2 fruit fly cellular contexts compared by ENCODE assay signal in genomic region chr2L:17163344-17163743, dm6.
A peak's percentile ranks its signal among the peaks of the same experiment; 100 is the strongest.
TF ChIP-seq lines count a peak whose summit lies in the region.

No protein-coding gene starts in this region.

- peak; percentile 64 to 73 for TF ChIP-seq CTCF in S2 (optimal IDR thresholded peaks at IDR 0.05; lab: Kevin White, UChicago)
- TF ChIP-seq CTCF in whole organism, embryonic (GFP tag; optimal IDR thresholded peaks at IDR 0.05; lab: Kevin White, UChicago) = peak; percentile 54

TF ChIP-seq in whole organism, embryonic, 481 proteins besides CTCF, POLR2A, EP300 and RAD21:
- TF ChIP-seq ERR (GFP tag; optimal IDR thresholded peaks at IDR 0.05; lab: Kevin White, UChicago) (no peak), CG15479 (GFP tag; optimal IDR thresholded peaks at IDR 0.05; lab: Kevin White, UChicago) (no peak), CG15011 (GFP tag; optimal IDR thresholded peaks at IDR 0.05; lab: Kevin White, UChicago) (no peak), Deaf1 (tag; optimal IDR thresholded peaks at IDR 0.05; lab: Kevin White, UChicago) (no peak), CG10431 (GFP tag; optimal IDR thresholded peaks at IDR 0.05; lab: Kevin White, UChicago) (no peak), CG4820 (GFP tag; optimal IDR thresholded peaks at IDR 0.05; lab: Kevin White, UChicago) (no peak), gem (tag; optimal IDR thresholded peaks at IDR 0.05; lab: Kevin White, UChicago) (no peak), CG7556 (GFP tag; optimal IDR thresholded peaks at IDR 0.05; lab: Kevin White, UChicago) (no peak), D19A (tag; optimal IDR thresholded peaks at IDR 0.05; lab: Kevin White, UChicago) (no peak), CG6254 (GFP tag; optimal IDR thresholded peaks at IDR 0.05; lab: Kevin White, UChicago) (no peak), danr (GFP tag; IDR thresholded peaks at IDR 0.05; lab: Robert Waterston, UW) (no peak), stc (GFP tag; IDR thresholded peaks at IDR 0.05; lab: Robert Waterston, UW) (no peak), CG15514 (GFP tag; optimal IDR thresholded peaks at IDR 0.05; lab: Kevin White, UChicago) (no peak), zfh1 (GFP tag; IDR thresholded peaks at IDR 0.05; lab: Robert Waterston, UW) (no peak), Hsf (GFP tag; optimal IDR thresholded peaks at IDR 0.05; lab: Kevin White, UChicago) (no peak), cas (GFP tag; IDR thresholded peaks at IDR 0.05; lab: Robert Waterston, UW) (no peak)
